Worm (Caenorhabditis elegans) whole organism, L4/young adult: ENCODE data around the gene mls-2.

Experiments
- W03F9.2 ChIP-seq: fragments of 150-350 bp; optimal IDR thresholded peaks from 2 replicates; lab custom pipeline; 2014; ENCODE audit warnings: missing biosample characterization, missing genetic modification characterization
- dao-5 ChIP-seq: sonication (generic microtip); optimal IDR thresholded peaks from 2 replicates; lab custom pipeline; 2016; ENCODE audit warnings: missing genotype, missing genetic modification characterization, moderate library complexity, missing compliant biosample characterization
- him-1 ChIP-seq: sonication (generic microtip); optimal IDR thresholded peaks from 2 replicates; lab custom pipeline; 2016; ENCODE audit warnings: missing genotype, missing genetic modification reagents, missing genetic modification characterization, missing compliant biosample characterization

The mls-2 gene

DNA sequence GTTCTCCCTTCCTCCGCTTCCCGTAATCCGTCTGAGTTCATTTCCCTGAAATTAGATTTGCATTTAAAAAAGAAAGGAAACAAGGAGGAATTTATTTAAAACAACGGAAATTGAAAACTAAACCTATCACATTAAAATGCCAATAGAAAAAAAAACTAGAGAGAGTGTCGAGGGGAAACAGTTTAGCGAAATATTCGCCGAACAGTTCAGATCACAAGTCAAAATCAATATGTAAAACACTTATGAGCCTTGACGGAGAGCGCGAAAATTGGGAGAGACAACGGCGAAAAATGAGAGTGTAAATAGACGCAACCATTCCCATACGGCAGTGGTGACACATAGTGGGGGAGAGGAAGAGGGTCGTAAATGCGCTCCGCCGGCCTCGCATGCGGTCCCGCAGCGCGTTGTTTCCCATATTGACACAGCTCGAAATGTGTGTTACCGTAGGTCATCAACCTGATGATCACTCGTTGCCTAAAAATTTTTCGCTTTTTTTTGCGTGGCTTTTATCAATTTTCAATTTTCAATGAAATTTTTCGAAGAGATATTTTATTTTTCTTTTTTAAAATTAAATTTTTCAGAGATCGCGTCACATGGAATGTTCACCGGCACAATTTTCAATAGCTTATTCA lies 49.6 kb downstream of the mls-2 start, which contains the start of the genes dnj-14 and glit-1:
TSS of gene dnj-14 (minus strand) at position 51 of the 632 bp plus-strand sequence.
TSS of gene glit-1 (plus strand) at position 582 of the 632 bp plus-strand sequence.
- TF ChIP-seq dao-5, result peak; percentile 19
- TF ChIP-seq W03F9.2 (tag; lab: Kevin White, UChicago), result peak; percentile 73
- peak; percentile 74 for TF ChIP-seq him-1 (tag; lab: Kevin White, UChicago)
